Fruit fly (Drosophila melanogaster): Measurements from ENCODE around the gene CG13074.
A peak's percentile ranks its signal among the peaks of the same experiment; 100 is the strongest.

CG13074 gene

dm6 chr3L:16054095-16054494 is 43.2 kb downstream of the CG13074 start:
- peak; percentile 10 for TF ChIP-seq CG15710 (tag; optimal IDR thresholded peaks at IDR 0.05)
- no peak for TF ChIP-seq Pif1B (GFP tag; optimal IDR thresholded peaks at IDR 0.05)
- peak; percentile 17 for TF ChIP-seq CG9948 (tag; optimal IDR thresholded peaks at IDR 0.05)
- TF ChIP-seq CG34367 (tag; optimal IDR thresholded peaks at IDR 0.05): no peak
- TF ChIP-seq Snoo (tag; optimal IDR thresholded peaks at IDR 0.05): no peak
- peak; percentile 35; the same call in 1 of the 2 replicates for TF ChIP-seq Ets98B (GFP tag; IDR thresholded peaks at IDR 0.05)
- peak; percentile 21 for TF ChIP-seq CG8159 (tag; optimal IDR thresholded peaks at IDR 0.05)
- TF ChIP-seq fd96Ca (GFP tag; IDR thresholded peaks at IDR 0.05): no peak
- TF ChIP-seq CG14655 (GFP tag; optimal IDR thresholded peaks at IDR 0.05): peak; percentile 34
- no peak for TF ChIP-seq CG13204 (GFP tag; optimal IDR thresholded peaks at IDR 0.05)
- peak; percentile 31 for TF ChIP-seq CG8301 (tag; optimal IDR thresholded peaks at IDR 0.05)
- TF ChIP-seq D1 (tag; optimal IDR thresholded peaks at IDR 0.05): peak; percentile 11
- TF ChIP-seq CG12605 (GFP tag; IDR thresholded peaks at IDR 0.05): no peak
- TF ChIP-seq rn (GFP tag; IDR thresholded peaks at IDR 0.05): no peak
- TF ChIP-seq EcR (GFP tag; optimal IDR thresholded peaks at IDR 0.05): no peak
- no peak for TF ChIP-seq CG10348 (GFP tag; IDR thresholded peaks at IDR 0.05)
- no peak for TF ChIP-seq gl (tag; optimal IDR thresholded peaks at IDR 0.05)
- peak; percentile 47; the same call in 1 of the 3 replicates for TF ChIP-seq CG4496 (GFP tag; IDR thresholded peaks at IDR 0.05)
- TF ChIP-seq Pif1A (GFP tag; optimal IDR thresholded peaks at IDR 0.05): peak; percentile 39
- peak; percentile 53; the same call in 1 of the 2 replicates for TF ChIP-seq CG32121 (GFP tag; IDR thresholded peaks at IDR 0.05)
- TF ChIP-seq CG17806 (tag; optimal IDR thresholded peaks at IDR 0.05): no peak

DNA sequence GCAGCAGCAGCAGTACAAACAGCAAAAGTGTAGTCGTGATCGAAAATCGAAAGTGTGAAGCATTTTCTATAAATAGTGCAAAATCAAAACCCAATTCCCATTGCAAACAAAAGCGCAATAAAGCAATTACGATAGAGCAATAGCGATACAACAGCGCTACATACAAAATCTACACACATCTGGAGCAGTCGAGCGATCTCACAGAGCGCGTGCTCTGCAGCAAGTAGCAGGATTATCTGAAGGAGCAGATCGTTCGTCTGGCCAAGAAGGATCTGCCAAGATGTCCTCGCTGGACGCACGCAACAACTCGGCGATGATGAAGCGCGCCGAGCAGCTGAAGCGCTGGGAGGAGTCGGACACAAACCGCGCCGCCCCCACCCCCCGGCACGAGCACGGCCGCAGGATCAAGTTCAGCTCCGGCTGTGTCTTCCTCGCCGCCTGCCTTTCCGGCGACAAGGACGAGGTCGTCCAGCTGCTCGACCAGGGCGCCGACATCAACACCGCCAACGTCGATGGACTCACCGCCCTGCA is 44.2 kb downstream of the CG13074 start:
- TF ChIP-seq Ets98B (GFP tag; IDR thresholded peaks at IDR 0.05) (no peak), Snoo (tag; optimal IDR thresholded peaks at IDR 0.05) (no peak), CG9948 (tag; optimal IDR thresholded peaks at IDR 0.05) (no peak), D1 (tag; optimal IDR thresholded peaks at IDR 0.05) (no peak), Pif1A (GFP tag; optimal IDR thresholded peaks at IDR 0.05) (no peak), CG34367 (tag; optimal IDR thresholded peaks at IDR 0.05) (no peak), CG32121 (GFP tag; IDR thresholded peaks at IDR 0.05) (no peak), rn (GFP tag; IDR thresholded peaks at IDR 0.05) (no peak), CG8301 (tag; optimal IDR thresholded peaks at IDR 0.05) (no peak), fd96Ca (GFP tag; IDR thresholded peaks at IDR 0.05) (no peak), CG8159 (tag; optimal IDR thresholded peaks at IDR 0.05) (no peak), EcR (GFP tag; optimal IDR thresholded peaks at IDR 0.05) (no peak), CG13204 (GFP tag; optimal IDR thresholded peaks at IDR 0.05) (no peak), CG4496 (GFP tag; IDR thresholded peaks at IDR 0.05) (no peak), CG17806 (tag; optimal IDR thresholded peaks at IDR 0.05) (no peak), CG14655 (GFP tag; optimal IDR thresholded peaks at IDR 0.05) (no peak), CG15710 (tag; optimal IDR thresholded peaks at IDR 0.05) (no peak), gl (tag; optimal IDR thresholded peaks at IDR 0.05) (no peak), CG10348 (GFP tag; IDR thresholded peaks at IDR 0.05) (no peak)

DNA sequence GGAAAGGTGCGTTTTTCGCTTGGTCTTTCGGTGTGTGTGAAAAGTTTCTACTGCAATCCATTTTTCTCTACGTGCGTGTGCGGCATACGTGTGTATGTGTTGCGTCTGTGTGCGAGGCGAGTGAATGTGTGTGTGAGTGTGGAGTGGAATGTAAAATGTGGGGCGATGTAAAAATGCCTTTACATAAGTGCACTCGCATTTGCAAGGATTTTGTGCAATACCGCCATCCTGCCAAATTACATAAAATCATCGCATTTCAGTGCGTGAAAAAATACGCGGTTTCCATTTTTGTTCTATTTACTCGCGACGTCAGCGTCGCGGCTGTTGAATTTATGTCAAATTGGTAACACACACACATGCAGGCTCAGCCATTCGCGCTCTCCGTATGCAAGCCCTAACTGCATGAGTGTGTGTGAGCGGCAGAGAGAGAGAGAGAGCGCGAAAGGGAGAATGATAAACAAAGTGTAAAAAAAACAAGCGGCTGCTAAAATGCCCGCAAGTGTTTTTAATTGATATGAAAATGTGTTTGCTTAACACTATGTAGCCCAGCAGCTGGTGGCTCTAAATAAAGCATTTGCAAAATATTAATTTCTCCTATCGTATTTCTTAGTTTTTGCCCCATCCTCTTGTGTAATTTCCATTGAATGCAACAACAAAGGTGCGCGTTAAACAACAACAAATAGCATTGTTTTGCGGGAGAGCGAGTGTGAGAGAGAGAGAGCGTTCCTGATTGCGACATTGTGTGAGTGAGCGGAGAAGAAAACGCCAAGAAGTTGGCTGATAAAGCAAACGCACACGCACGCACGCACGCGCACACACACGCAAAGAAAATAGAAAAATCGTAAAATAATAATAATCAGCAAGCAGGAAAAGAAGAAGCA is 44.9 kb downstream of the CG13074 start:
- TF ChIP-seq CG8301 (tag; optimal IDR thresholded peaks at IDR 0.05) (peak; percentile 13), Pif1B (GFP tag; optimal IDR thresholded peaks at IDR 0.05) (peak; percentile 45), CG34367 (tag; optimal IDR thresholded peaks at IDR 0.05) (no peak), Snoo (tag; optimal IDR thresholded peaks at IDR 0.05) (no peak), EcR (GFP tag; optimal IDR thresholded peaks at IDR 0.05) (peak; percentile 33), CG8159 (tag; optimal IDR thresholded peaks at IDR 0.05) (peak; percentile 25), Pif1A (GFP tag; optimal IDR thresholded peaks at IDR 0.05) (peak; percentile 50), CG12605 (GFP tag; IDR thresholded peaks at IDR 0.05) (no peak), CG9948 (tag; optimal IDR thresholded peaks at IDR 0.05) (no peak), gl (tag; optimal IDR thresholded peaks at IDR 0.05) (peak; percentile 45), rn (GFP tag; IDR thresholded peaks at IDR 0.05) (no peak), CG15710 (tag; optimal IDR thresholded peaks at IDR 0.05) (no peak), fd96Ca (GFP tag; IDR thresholded peaks at IDR 0.05) (peak; percentile 21; the same call in 1 of the 3 replicates), CG4496 (GFP tag; IDR thresholded peaks at IDR 0.05) (0 out of 3 replicates have a peak, but pooled peaks have one; percentile 13), CG17806 (tag; optimal IDR thresholded peaks at IDR 0.05) (no peak), CG14655 (GFP tag; optimal IDR thresholded peaks at IDR 0.05) (peak; percentile 13), CG10348 (GFP tag; IDR thresholded peaks at IDR 0.05) (no peak), CG32121 (GFP tag; IDR thresholded peaks at IDR 0.05) (no peak), CG13204 (GFP tag; optimal IDR thresholded peaks at IDR 0.05) (peak; percentile 8), D1 (tag; optimal IDR thresholded peaks at IDR 0.05) (peak; percentile 8), Ets98B (GFP tag; IDR thresholded peaks at IDR 0.05) (0 out of 2 replicates have a peak, but pooled peaks have one; percentile 12)

DNA sequence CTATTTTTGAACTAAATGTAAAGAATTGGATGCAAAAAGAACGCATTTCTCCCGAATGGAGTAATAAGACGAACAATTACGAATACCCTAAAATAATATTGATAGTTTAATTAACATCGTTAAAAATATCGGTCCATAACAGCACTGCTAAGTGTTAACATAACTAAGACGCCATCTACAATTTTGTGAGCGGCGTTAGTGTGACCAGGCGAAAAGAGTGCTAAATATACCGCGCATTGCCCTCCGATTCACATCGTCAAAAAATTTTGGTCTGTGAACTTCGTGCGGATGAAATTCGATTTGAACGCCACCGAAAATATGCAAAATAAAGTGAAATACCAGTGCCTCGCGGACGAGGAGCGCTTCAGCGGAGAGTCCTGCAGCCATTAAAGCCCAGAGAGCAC is 45.6 kb downstream of the CG13074 start, which contains the start of gene Mbs:
Gene Mbs (plus strand): TSS at position 241 of the 404 bp plus-strand sequence.
- peak; percentile 10 for TF ChIP-seq CG15710 (tag; optimal IDR thresholded peaks at IDR 0.05)
- peak; percentile 1 for TF ChIP-seq Snoo (tag; optimal IDR thresholded peaks at IDR 0.05)
- no peak for TF ChIP-seq rn (GFP tag; IDR thresholded peaks at IDR 0.05)
- peak; percentile 36; the same call in 1 of the 2 replicates for TF ChIP-seq Ets98B (GFP tag; IDR thresholded peaks at IDR 0.05)

- TF ChIP-seq CG4496 (GFP tag; IDR thresholded peaks at IDR 0.05): peak; percentile 12; the same call in 1 of the 3 replicates
- no peak for TF ChIP-seq CG34367 (tag; optimal IDR thresholded peaks at IDR 0.05)
Measured at dm6 chr3L:16050887-16051258, 46.4 kb downstream of the CG13074 start, which contains the start of gene Diap1. Diap1 (minus strand) TSS chr3L:16051034.
